Fruit fly (Drosophila melanogaster): ENCODE data around the gene spz4.

spz4 gene

DNA sequence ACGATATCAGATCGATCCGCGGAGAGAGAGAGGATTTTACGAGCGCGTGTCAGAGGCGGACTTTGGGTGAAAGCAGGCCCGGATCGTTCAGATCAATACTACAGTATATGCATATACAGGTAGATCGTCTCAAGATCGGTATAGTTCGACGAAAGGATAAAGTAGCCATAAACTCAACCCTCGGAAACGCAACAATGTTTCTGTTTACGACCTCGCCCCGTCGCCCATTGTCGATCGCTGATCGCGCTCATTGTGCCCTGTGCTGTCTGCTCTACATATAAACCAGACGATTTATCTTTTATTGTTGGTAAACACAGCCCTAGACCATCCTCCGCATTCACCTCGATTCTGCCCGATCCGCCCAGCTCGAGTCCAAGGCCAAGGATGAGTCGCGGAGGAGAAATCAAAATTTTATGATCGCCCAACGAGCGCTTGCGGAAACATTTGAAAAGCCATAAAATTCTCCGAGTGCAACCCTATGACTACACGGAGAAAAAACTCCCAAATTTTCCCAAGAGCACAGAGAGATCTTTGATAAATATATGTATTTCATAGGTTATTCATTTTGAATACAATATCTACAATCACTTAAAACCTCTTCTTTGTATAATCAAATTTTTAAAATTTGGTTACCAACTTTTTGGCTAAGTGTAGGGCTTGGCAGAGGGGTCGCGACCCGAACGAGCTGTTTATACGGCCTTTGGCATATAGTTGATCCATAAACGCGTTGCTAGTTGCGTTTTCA, 48.7 kb upstream of the spz4 start (continued):
- TF ChIP-seq ems (GFP tag; optimal IDR thresholded peaks at IDR 0.05) (no peak), Mes4 (GFP tag; optimal IDR thresholded peaks at IDR 0.05) (peak; percentile 49), Hr51 (GFP tag; optimal IDR thresholded peaks at IDR 0.05) (peak in 1 of 2 experiments; percentile 21), CG3726 (GFP tag; IDR thresholded peaks at IDR 0.05) (no peak), ranshi (GFP tag; IDR thresholded peaks at IDR 0.05) (0 out of 2 replicates have a peak, but pooled peaks have one; percentile 16), CG13775 (GFP tag; optimal IDR thresholded peaks at IDR 0.05) (peak; percentile 69), twi (tag; optimal IDR thresholded peaks at IDR 0.05) (peak; percentile 71), vnd (GFP tag; IDR thresholded peaks at IDR 0.05; ENCODE audit: partially characterized antibody) (no peak), mirr (GFP tag; optimal IDR thresholded peaks at IDR 0.05) (no peak), Mrtf (GFP tag; IDR thresholded peaks at IDR 0.05) (no peak), bigmax (GFP tag; optimal IDR thresholded peaks at IDR 0.05) (no peak), odd (GFP tag; optimal IDR thresholded peaks at IDR 0.05) (no peak), Awh (GFP tag; IDR thresholded peaks at IDR 0.05) (0 out of 2 replicates have a peak, but pooled peaks have one; percentile 17), unpg (GFP tag; optimal IDR thresholded peaks at IDR 0.05) (peak; percentile 67), fd96Cb (tag; optimal IDR thresholded peaks at IDR 0.05) (peak; percentile 59), grau (tag; optimal IDR thresholded peaks at IDR 0.05) (peak; percentile 59), zfh2 (GFP tag; optimal IDR thresholded peaks at IDR 0.05) (no peak), da (GFP tag; optimal IDR thresholded peaks at IDR 0.05) (no peak), CG18764 (GFP tag; optimal IDR thresholded peaks at IDR 0.05) (peak; percentile 28), CG11723 (GFP tag; optimal IDR thresholded peaks at IDR 0.05) (peak; percentile 6), corto (GFP tag; optimal IDR thresholded peaks at IDR 0.05) (no peak), CG14965 (GFP tag; optimal IDR thresholded peaks at IDR 0.05; ENCODE audit: borderline replicate concordance) (no peak), CG13287 (GFP tag; IDR thresholded peaks at IDR 0.05; ENCODE audit: partially characterized antibody) (no peak), CG17328 (GFP tag; IDR thresholded peaks at IDR 0.05) (peak; percentile 80), dysf (GFP tag; IDR thresholded peaks at IDR 0.05) (0 out of 3 replicates have a peak, but pooled peaks have one; percentile 17), gsb-n (tag; optimal IDR thresholded peaks at IDR 0.05) (peak; percentile 77), Dfd (GFP tag; optimal IDR thresholded peaks at IDR 0.05) (no peak), HHEX (GFP tag; optimal IDR thresholded peaks at IDR 0.05) (no peak), CG18262 (tag; optimal IDR thresholded peaks at IDR 0.05) (peak; percentile 83), Dp (GFP tag; optimal IDR thresholded peaks at IDR 0.05) (no peak), hbn (GFP tag; IDR thresholded peaks at IDR 0.05; ENCODE audit: partially characterized antibody) (no peak), tap (tag; optimal IDR thresholded peaks at IDR 0.05) (no peak), HLH4C (GFP tag; IDR thresholded peaks at IDR 0.05; ENCODE audit: partially characterized antibody) (no peak; the same call in 2 of the 3 replicates), CG2678 (tag; optimal IDR thresholded peaks at IDR 0.05) (no peak), CG2202 (tag; optimal IDR thresholded peaks at IDR 0.05) (peak; percentile 74), CG33213 (GFP tag; optimal IDR thresholded peaks at IDR 0.05) (peak; percentile 24), CG10366 (GFP tag; IDR thresholded peaks at IDR 0.05) (peak; percentile 29; the same call in 1 of the 2 replicates), CG3163 (GFP tag; optimal IDR thresholded peaks at IDR 0.05) (no peak), CG31224 (GFP tag; IDR thresholded peaks at IDR 0.05) (no peak), CG8388 (GFP tag; optimal IDR thresholded peaks at IDR 0.05) (peak; percentile 76), CG31441 (GFP tag; IDR thresholded peaks at IDR 0.05) (peak; percentile 71), sqz (GFP tag; optimal IDR thresholded peaks at IDR 0.05) (peak; percentile 22), maf-S (GFP tag; optimal IDR thresholded peaks at IDR 0.05) (no peak), Optix (GFP tag; IDR thresholded peaks at IDR 0.05) (no peak; the same call in 2 of the 3 replicates), CG8924 (tag; optimal IDR thresholded peaks at IDR 0.05) (peak; percentile 62), prd (optimal IDR thresholded peaks at IDR 0.05) (no peak), prd (GFP tag; IDR thresholded peaks at IDR 0.05) (peak; percentile 84), CG9437 (GFP tag; optimal IDR thresholded peaks at IDR 0.05) (no peak), ap (GFP tag; IDR thresholded peaks at IDR 0.05) (0 out of 2 replicates have a peak, but pooled peaks have one; percentile 13)
